Fruit fly (Drosophila melanogaster): ENCODE measurements around the gene Ccdc39.

Gene Ccdc39

DNA sequence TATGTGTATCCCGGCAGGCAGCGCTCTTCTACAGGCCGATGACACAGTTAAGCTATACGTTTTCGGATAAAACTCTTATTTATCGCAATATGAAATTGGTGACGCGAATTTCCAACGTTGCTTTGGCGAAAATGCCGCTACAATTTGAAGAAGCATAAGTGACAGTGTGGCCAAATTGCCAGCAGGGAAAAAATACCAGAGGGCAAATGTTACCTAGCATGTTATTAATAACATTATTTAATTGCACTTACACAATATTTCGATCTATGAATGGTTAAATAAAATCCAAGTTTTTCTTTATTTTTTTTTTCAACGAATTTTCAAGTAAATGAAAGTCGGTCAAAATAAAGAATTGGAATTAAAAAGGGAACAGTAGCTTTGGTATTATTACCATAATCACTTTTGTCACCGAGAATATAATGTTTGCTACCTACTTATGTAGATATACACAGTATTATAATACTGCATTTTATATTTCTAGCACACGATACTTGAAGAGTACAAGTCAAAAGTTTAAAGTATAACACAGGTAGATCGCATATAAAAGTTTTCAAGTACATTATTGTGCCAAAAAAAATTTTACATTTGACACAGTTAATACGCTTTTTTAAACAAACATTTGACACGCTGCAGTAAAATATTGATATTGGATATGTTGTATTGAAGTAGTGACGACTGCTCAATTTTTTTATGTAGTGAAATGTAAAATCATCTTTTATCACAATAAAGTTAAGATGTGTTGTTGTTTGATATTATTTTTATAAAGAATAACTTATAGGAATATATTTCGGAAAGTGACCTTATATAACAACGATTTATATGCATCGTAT, 35.4 kb downstream of the Ccdc39 start, which contains the start of gene tacc (continued):
- TF ChIP-seq hth (optimal IDR thresholded peaks at IDR 0.05) = no peak
- TF ChIP-seq HLH3B (GFP tag; IDR thresholded peaks at IDR 0.05) = no peak
- no peak for TF ChIP-seq CG3065 (GFP tag; optimal IDR thresholded peaks at IDR 0.05)
- peak; percentile 40 for TF ChIP-seq Meics (GFP tag; optimal IDR thresholded peaks at IDR 0.05)
- peak; percentile 45 for TF ChIP-seq abd-A (tag; optimal IDR thresholded peaks at IDR 0.05)
- peak in 1 of 2 experiments; percentile 94 for TF ChIP-seq Pdp1 (GFP tag; optimal IDR thresholded peaks at IDR 0.05)
- TF ChIP-seq CG9437 (GFP tag; optimal IDR thresholded peaks at IDR 0.05) = no peak
- TF ChIP-seq run (tag; optimal IDR thresholded peaks at IDR 0.05) = no peak
- no peak for TF ChIP-seq dysf (GFP tag; IDR thresholded peaks at IDR 0.05)
- TF ChIP-seq peb (GFP tag; IDR thresholded peaks at IDR 0.05) = no peak
- TF ChIP-seq trem (tag; optimal IDR thresholded peaks at IDR 0.05) = peak; percentile 8
- TF ChIP-seq NFAT (GFP tag; IDR thresholded peaks at IDR 0.05) = no peak
- TF ChIP-seq CG31365 (tag; optimal IDR thresholded peaks at IDR 0.05) = no peak
- TF ChIP-seq Poxn (GFP tag; IDR thresholded peaks at IDR 0.05) = no peak
- TF ChIP-seq D19A (tag; optimal IDR thresholded peaks at IDR 0.05) = no peak
- TF ChIP-seq disco-r (GFP tag; optimal IDR thresholded peaks at IDR 0.05) = no peak
- peak; percentile 12 for TF ChIP-seq nmo (GFP tag; optimal IDR thresholded peaks at IDR 0.05)
- no peak for TF ChIP-seq CG32772 (GFP tag; IDR thresholded peaks at IDR 0.05)
- peak; percentile 81 for TF ChIP-seq CTCF (GFP tag; optimal IDR thresholded peaks at IDR 0.05)
- no peak for TF ChIP-seq HLH4C (GFP tag; IDR thresholded peaks at IDR 0.05; ENCODE audit: partially characterized antibody)
- TF ChIP-seq yki (optimal IDR thresholded peaks at IDR 0.05) = no peak
- TF ChIP-seq HmgD (GFP tag; optimal IDR thresholded peaks at IDR 0.05) = no peak
- TF ChIP-seq knrl (GFP tag; IDR thresholded peaks at IDR 0.05; ENCODE audit: partially characterized antibody) = peak; percentile 35; the same call in 1 of the 3 replicates
- TF ChIP-seq stwl (tag; optimal IDR thresholded peaks at IDR 0.05) = peak; percentile 47
- no peak for TF ChIP-seq chinmo (GFP tag; IDR thresholded peaks at IDR 0.05; ENCODE audit: partially characterized antibody)
- TF ChIP-seq pzg (GFP tag; optimal IDR thresholded peaks at IDR 0.05) = peak; percentile 45
- TF ChIP-seq CG17361 (GFP tag; IDR thresholded peaks at IDR 0.05) = peak; percentile 40; the same call in 2 of the 3 replicates
- no peak for TF ChIP-seq Bdp1 (GFP tag; optimal IDR thresholded peaks at IDR 0.05)
- no peak for TF ChIP-seq grau (tag; optimal IDR thresholded peaks at IDR 0.05)
- TF ChIP-seq Dll (GFP tag; IDR thresholded peaks at IDR 0.05; ENCODE audit: partially characterized antibody) = 0 out of 4 replicates have a peak, but pooled peaks have one; percentile 31
- TF ChIP-seq CG7963 (GFP tag; IDR thresholded peaks at IDR 0.05; ENCODE audit: partially characterized antibody) = no peak
- no peak for TF ChIP-seq crp (GFP tag; optimal IDR thresholded peaks at IDR 0.05)
- peak; percentile 3 for TF ChIP-seq nerfin-1 (tag; optimal IDR thresholded peaks at IDR 0.05)
- peak; percentile 41 for TF ChIP-seq amos (GFP tag; IDR thresholded peaks at IDR 0.05; ENCODE audit: partially characterized antibody)
- peak; percentile 35 for TF ChIP-seq Lhr (GFP tag; optimal IDR thresholded peaks at IDR 0.05)
- peak; percentile 38 for TF ChIP-seq CG14710 (tag; optimal IDR thresholded peaks at IDR 0.05)
- no peak for TF ChIP-seq cg (GFP tag; optimal IDR thresholded peaks at IDR 0.05)
- TF ChIP-seq Ets97D (GFP tag; optimal IDR thresholded peaks at IDR 0.05) = peak; percentile 9
- no peak for TF ChIP-seq gce (GFP tag; IDR thresholded peaks at IDR 0.05)
- no peak for TF ChIP-seq CG17829 (tag; optimal IDR thresholded peaks at IDR 0.05)
- TF ChIP-seq CG10267 (tag; optimal IDR thresholded peaks at IDR 0.05) = peak; percentile 47
- TF ChIP-seq CG16813 (GFP tag; IDR thresholded peaks at IDR 0.05; ENCODE audit: partially characterized antibody) = peak; percentile 30; the same call in 1 of the 3 replicates
- TF ChIP-seq trh (GFP tag; optimal IDR thresholded peaks at IDR 0.05) = no peak
- TF ChIP-seq CG30020 (tag; optimal IDR thresholded peaks at IDR 0.05) = peak; percentile 15
